Worm (Caenorhabditis elegans) whole organism, L3 larva: Measurements from ENCODE around the gene nhr-214.

Experiments
- nhr-25 ChIP-seq: sonication (generic microtip); optimal IDR thresholded peaks from 2 replicates; lab custom pipeline; 2017; ENCODE audit warnings: missing biosample characterization, missing genetic modification characterization
- tbx-2 ChIP-seq: sonication (generic microtip); optimal IDR thresholded peaks from 2 replicates; lab custom pipeline; 2016; ENCODE audit warnings: mild to moderate bottlenecking, missing genetic modification characterization, missing compliant biosample characterization

DNA sequence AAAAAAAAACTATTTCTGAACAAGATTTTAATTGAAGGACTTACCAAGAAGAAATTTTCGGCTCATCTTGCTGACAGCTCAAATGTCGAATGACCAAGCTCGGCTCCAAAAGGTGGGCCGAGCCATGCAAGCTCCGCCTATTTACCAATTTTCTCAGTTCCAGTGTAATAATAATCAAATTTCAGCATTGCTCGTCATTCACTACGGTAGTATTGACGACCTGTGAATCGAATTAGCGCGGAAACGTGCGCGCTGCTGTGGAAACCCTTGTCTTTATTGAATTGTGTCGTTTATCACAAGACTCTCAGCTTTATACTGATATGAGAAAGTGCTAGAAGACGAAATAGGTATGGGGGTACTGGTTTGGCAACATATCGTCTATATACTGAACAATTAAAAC, 38.3 kb downstream of the nhr-214 start, which contains the start of gene nlp-76:
- TF ChIP-seq nhr-25 (tag; lab: Kevin White, UChicago) (peak; percentile 47), tbx-2 (tag; lab: Kevin White, UChicago) (no peak)
